Fruit fly (Drosophila melanogaster): ENCODE results near the gene CG13615.

The CG13615 gene

dm6 chr3R:24375561-24375960, 14.8 kb upstream of the CG13615 start, which contains the start of gene CG17781:
Gene CG17781 (minus strand): TSS chr3R:24375661.
- no peak for TF ChIP-seq Sox100B (GFP tag; optimal IDR thresholded peaks at IDR 0.05)
- TF ChIP-seq CG10147 (GFP tag; optimal IDR thresholded peaks at IDR 0.05), result no peak
- TF ChIP-seq insv (GFP tag; optimal IDR thresholded peaks at IDR 0.05), result no peak
- TF ChIP-seq CG10267 (tag; optimal IDR thresholded peaks at IDR 0.05), result no peak
- no peak for TF ChIP-seq CG4282 (GFP tag; optimal IDR thresholded peaks at IDR 0.05)
- no peak for TF ChIP-seq ab (GFP tag; optimal IDR thresholded peaks at IDR 0.05)
- TF ChIP-seq CG9817 (tag; optimal IDR thresholded peaks at IDR 0.05), result no peak
- TF ChIP-seq Fer3 (tag; optimal IDR thresholded peaks at IDR 0.05), result no peak
- TF ChIP-seq wdn (GFP tag; IDR thresholded peaks at IDR 0.05), result no peak
- no peak for TF ChIP-seq CG7745 (tag; optimal IDR thresholded peaks at IDR 0.05)
- no peak for TF ChIP-seq Scr (GFP tag; IDR thresholded peaks at IDR 0.05; ENCODE audit: partially characterized antibody)
- no peak for TF ChIP-seq CG5180 (GFP tag; optimal IDR thresholded peaks at IDR 0.05)
- TF ChIP-seq hkb (optimal IDR thresholded peaks at IDR 0.05), result no peak
- TF ChIP-seq hkb (GFP tag; IDR thresholded peaks at IDR 0.05), result no peak
- no peak for TF ChIP-seq Hand (GFP tag; optimal IDR thresholded peaks at IDR 0.05)
- no peak for TF ChIP-seq CG31224 (GFP tag; IDR thresholded peaks at IDR 0.05)
- no peak for TF ChIP-seq CG11504 (tag; optimal IDR thresholded peaks at IDR 0.05)
- TF ChIP-seq nau (GFP tag; optimal IDR thresholded peaks at IDR 0.05), result no peak

DNA sequence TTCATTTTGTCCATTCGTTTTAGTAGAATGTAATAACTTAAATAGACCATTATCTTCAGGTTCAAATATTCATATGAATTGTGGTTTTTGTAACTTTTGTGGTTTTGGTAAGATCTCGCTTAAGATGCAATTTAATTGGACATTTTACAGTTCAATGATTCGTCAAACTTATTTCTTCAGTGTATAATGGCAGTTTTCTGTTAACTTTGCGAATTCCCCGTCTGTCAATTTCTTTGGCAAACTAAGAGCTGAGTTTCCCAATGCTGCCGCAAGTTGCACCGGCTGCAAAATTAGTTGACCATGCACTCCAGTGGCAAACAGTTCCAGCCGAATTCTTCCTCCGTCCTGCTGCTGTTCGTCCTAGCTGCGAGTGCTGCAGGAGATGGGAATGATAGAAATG, 13.8 kb upstream of the CG13615 start, which contains the start of gene CG33342:
CG33342 (plus strand) TSS at position 301 of the 400 bp plus-strand sequence.
- TF ChIP-seq dm (GFP tag; optimal IDR thresholded peaks at IDR 0.05) (no peak), Ets65A (GFP tag) (peak; percentile 10), CG1233 (GFP tag; optimal IDR thresholded peaks at IDR 0.05) (no peak), CG9817 (tag; optimal IDR thresholded peaks at IDR 0.05) (no peak)

DNA sequence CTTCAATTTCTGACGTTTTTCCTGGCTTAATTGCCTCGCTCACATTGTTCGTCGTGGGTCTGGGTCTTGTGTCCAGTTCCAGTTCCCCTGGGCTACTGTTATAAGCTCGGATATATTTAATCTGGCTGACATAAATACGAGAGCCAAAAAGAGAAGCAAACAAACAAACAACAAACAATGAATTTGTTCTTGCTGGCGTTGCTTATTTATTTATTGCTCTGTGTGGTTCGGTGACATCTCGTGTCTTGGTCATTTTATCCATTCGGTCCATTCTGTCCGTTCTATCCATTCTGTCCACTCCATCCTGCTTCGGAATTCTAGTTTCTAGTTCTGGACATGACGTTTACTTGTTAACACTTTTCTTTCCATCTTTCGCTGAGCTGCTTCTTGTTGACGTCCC, 5.4 kb upstream of the CG13615 start, which contains the start of gene CG17780:
CG17780 (minus strand) TSS at position 101 of the 400 bp plus-strand sequence.
- TF ChIP-seq CG9932 (GFP tag; IDR thresholded peaks at IDR 0.05), result no peak
- no peak for TF ChIP-seq zen2 (GFP tag; IDR thresholded peaks at IDR 0.05; ENCODE audit: partially characterized antibody)
- TF ChIP-seq gce (GFP tag; IDR thresholded peaks at IDR 0.05), result no peak
- TF ChIP-seq CG9797 (GFP tag; optimal IDR thresholded peaks at IDR 0.05), result no peak
- no peak for TF ChIP-seq Oaz (GFP tag; IDR thresholded peaks at IDR 0.05)
- no peak for TF ChIP-seq CG8924 (tag; optimal IDR thresholded peaks at IDR 0.05)
- no peak for TF ChIP-seq CG6854 (GFP tag; optimal IDR thresholded peaks at IDR 0.05)
- no peak for TF ChIP-seq NFAT (GFP tag; IDR thresholded peaks at IDR 0.05)
- TF ChIP-seq NC2α (GFP tag; optimal IDR thresholded peaks at IDR 0.05), result no peak
- no peak for TF ChIP-seq ham (GFP tag; IDR thresholded peaks at IDR 0.05)
- no peak for TF ChIP-seq CG17385 (GFP tag; optimal IDR thresholded peaks at IDR 0.05)
- TF ChIP-seq MBD-R2 (GFP tag; IDR thresholded peaks at IDR 0.05), result no peak

DNA sequence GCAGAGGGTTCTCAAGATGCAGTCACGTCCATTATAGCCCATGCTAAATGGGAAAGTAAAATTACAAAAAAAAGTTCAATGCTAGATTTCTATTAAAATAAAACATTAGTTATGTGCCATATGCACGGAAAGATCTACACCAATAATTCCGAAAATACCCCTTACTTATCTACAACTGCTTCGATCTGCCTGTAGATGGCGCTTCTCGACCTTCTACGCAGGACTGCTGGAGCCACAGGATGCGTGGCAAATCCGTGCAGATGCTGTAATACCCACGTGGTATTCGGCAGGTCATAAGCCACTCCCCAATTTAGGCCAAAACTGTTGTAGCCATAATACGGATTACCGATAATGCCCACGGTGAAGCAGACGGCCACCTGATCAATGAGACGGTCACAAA, 3.9 kb upstream of the CG13615 start:
- no peak for TF ChIP-seq CG30403 (GFP tag; optimal IDR thresholded peaks at IDR 0.05)
- TF ChIP-seq CG7963 (GFP tag; IDR thresholded peaks at IDR 0.05; ENCODE audit: partially characterized antibody), result no peak
- TF ChIP-seq Bteb2 (GFP tag; optimal IDR thresholded peaks at IDR 0.05), result no peak
